Worm (Caenorhabditis elegans): Measurements from ENCODE around the gene Y56A3A.41.

Y56A3A.41 gene

DNA sequence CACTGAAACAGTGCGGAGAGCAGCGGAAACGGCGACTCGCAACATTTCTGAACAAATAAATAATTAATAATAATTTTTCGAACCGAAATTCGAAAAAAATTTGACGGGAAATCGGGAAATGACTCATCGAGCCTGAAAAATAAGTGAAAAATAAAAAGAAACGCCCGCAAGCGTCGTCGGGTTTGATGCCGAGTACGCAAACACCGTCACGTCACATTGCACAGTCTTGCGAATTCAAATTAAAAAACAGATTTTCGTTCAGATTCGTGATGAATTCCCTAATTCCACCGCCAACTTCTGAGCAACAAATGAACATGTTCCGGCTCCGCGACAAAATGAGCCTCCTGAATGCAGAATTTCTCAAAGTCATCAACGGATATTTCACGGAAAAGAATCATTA is 22.8 kb upstream of the Y56A3A.41 start, which contains the start of the genes ndab-1 and npp-16 (continued):
- TF ChIP-seq efl-3 (GFP tag; optimal IDR thresholded peaks at IDR 0.05): no peak
- TF ChIP-seq nhr-76 (tag; optimal IDR thresholded peaks at IDR 0.05): no peak
- TF ChIP-seq sox-4 (tag; optimal IDR thresholded peaks at IDR 0.05): peak; percentile 16
- TF ChIP-seq sptf-1 (tag; optimal IDR thresholded peaks at IDR 0.05): no peak
- TF ChIP-seq F16B12.6 (tag; optimal IDR thresholded peaks at IDR 0.05): peak; percentile 96
- peak; percentile 28 for TF ChIP-seq xbp-1 (tag; optimal IDR thresholded peaks at IDR 0.05)
- TF ChIP-seq mep-1 (tag; optimal IDR thresholded peaks at IDR 0.05): peak; percentile 24
- TF ChIP-seq ceh-82 (tag; optimal IDR thresholded peaks at IDR 0.05): peak in 2 of 3 experiments; percentile 17 to 38
- peak; percentile 75 for TF ChIP-seq unc-130 (tag; optimal IDR thresholded peaks at IDR 0.05)
- TF ChIP-seq lsy-2 (tag; optimal IDR thresholded peaks at IDR 0.05): peak; percentile 52
- peak; percentile 38 to 51 for TF ChIP-seq lin-35 (GFP tag; optimal IDR thresholded peaks at IDR 0.05)
- peak; percentile 38; the same call in 1 of the 2 replicates for TF ChIP-seq nhr-19 (GFP tag; conservative IDR thresholded peaks at IDR 0.05)
- TF ChIP-seq ceh-8 (GFP tag; optimal IDR thresholded peaks at IDR 0.05): peak; percentile 39
- no peak for TF ChIP-seq lin-14 (GFP tag; optimal IDR thresholded peaks at IDR 0.05)
- peak; percentile 35 for TF ChIP-seq nhr-20 (tag; optimal IDR thresholded peaks at IDR 0.05)
- TF ChIP-seq elt-2 (tag; optimal IDR thresholded peaks at IDR 0.05): no peak
- peak; percentile 17 for TF ChIP-seq unc-86 (tag; optimal IDR thresholded peaks at IDR 0.05)
- TF ChIP-seq swsn-7 (tag; optimal IDR thresholded peaks at IDR 0.05): peak; percentile 37
- 0 out of 2 replicates have a peak, but pooled peaks have one; percentile 13 for TF ChIP-seq isw-1 (GFP tag; IDR thresholded peaks at IDR 0.05)
- peak in 1 of 2 experiments; percentile 1 for TF ChIP-seq mdl-1 (tag; optimal IDR thresholded peaks at IDR 0.05)
- no peak for TF ChIP-seq zag-1 (tag; optimal IDR thresholded peaks at IDR 0.05)
- no peak for TF ChIP-seq C16A3.4 (tag; optimal IDR thresholded peaks at IDR 0.05)
- peak; percentile 33 for TF ChIP-seq tbx-2 (tag; optimal IDR thresholded peaks at IDR 0.05)
- TF ChIP-seq ets-5 (GFP tag; IDR thresholded peaks at IDR 0.05): no peak
- no peak for TF ChIP-seq tlp-1 (tag; optimal IDR thresholded peaks at IDR 0.05)

DNA sequence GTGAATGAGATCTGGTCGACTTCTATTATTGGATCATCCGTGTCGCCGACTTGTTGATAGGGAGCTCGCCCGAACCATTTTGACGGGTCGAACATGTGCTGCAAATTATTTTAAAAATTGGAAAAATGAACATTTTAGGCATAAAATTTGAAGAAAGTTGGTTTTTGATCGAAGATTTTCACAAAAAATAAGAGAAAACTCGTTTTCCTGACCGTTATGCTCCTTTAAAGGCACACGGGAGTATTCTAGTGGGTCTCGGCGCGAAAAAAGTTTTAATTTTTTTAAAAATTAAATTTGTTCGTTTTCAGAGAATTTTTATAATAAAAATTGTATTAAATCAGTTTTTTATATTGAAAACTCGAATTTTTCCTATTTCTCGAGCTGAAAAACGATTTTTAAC is 21.4 kb upstream of the Y56A3A.41 start, which contains the start of gene Y56A3A.16:
Y56A3A.16 (minus strand) TSS at position 101 of the 400 bp plus-strand sequence.
- TF ChIP-seq swsn-7 (tag; optimal IDR thresholded peaks at IDR 0.05): no peak
- no peak for TF ChIP-seq C16A3.4 (tag; optimal IDR thresholded peaks at IDR 0.05)
- TF ChIP-seq nhr-71 (tag; optimal IDR thresholded peaks at IDR 0.05): no peak
- TF ChIP-seq pag-3 (tag; optimal IDR thresholded peaks at IDR 0.05; ENCODE audit: borderline replicate concordance, insufficient read depth): no peak
- no peak for TF ChIP-seq pax-3 (tag; optimal IDR thresholded peaks at IDR 0.05)
- no peak for TF ChIP-seq hpl-2 (GFP tag; optimal IDR thresholded peaks at IDR 0.05)
- TF ChIP-seq lsy-2 (tag; optimal IDR thresholded peaks at IDR 0.05): no peak
- TF ChIP-seq F16B12.6 (tag; optimal IDR thresholded peaks at IDR 0.05): no peak
- no peak for TF ChIP-seq hlh-17 (GFP tag; optimal IDR thresholded peaks at IDR 0.05; ENCODE audit: borderline replicate concordance)
- no peak for TF ChIP-seq sptf-1 (tag; optimal IDR thresholded peaks at IDR 0.05)
- no peak for TF ChIP-seq efl-3 (GFP tag; optimal IDR thresholded peaks at IDR 0.05)
- no peak for TF ChIP-seq mab-9 (GFP tag; IDR thresholded peaks at IDR 0.05)
- TF ChIP-seq nhr-77 (tag; optimal IDR thresholded peaks at IDR 0.05): no peak
- TF ChIP-seq snu-23 (GFP tag; optimal IDR thresholded peaks at IDR 0.05): no peak
- TF ChIP-seq Y116A8C.19 (tag; optimal IDR thresholded peaks at IDR 0.05; ENCODE audit: borderline replicate concordance): no peak
- no peak for TF ChIP-seq nhr-84 (tag; optimal IDR thresholded peaks at IDR 0.05)
- TF ChIP-seq lin-14 (GFP tag; optimal IDR thresholded peaks at IDR 0.05): no peak
- TF ChIP-seq egl-27 (tag; optimal IDR thresholded peaks at IDR 0.05): no peak
- no peak for TF ChIP-seq nhr-12 (tag; optimal IDR thresholded peaks at IDR 0.05)
- no peak for TF ChIP-seq fkh-10 (GFP tag; optimal IDR thresholded peaks at IDR 0.05)

DNA sequence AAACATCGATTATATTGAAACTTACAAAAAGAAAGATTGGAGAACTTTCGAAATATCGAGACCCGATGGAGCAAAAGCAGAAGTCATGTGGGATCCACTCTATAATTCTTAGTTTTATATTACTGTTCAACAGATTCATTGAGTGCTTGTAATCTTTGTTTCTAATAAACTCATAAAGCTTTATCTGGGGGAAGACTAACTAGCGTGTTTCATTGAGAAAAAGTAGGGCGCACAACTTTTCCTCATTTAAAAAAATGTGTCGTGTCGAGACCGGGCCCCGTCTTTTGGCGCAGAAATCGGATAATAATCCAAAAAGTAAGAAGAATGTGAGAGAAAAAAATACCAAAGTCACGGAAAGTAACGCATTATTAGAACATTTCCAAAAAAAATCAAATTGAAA is 16.9 kb upstream of the Y56A3A.41 start, which contains the start of gene faah-4:
faah-4 (minus strand) TSS at position 101 of the 400 bp plus-strand sequence.
- TF ChIP-seq lir-3 (tag; optimal IDR thresholded peaks at IDR 0.05; ENCODE audit: poor library complexity) (no peak), nhr-19 (GFP tag; conservative IDR thresholded peaks at IDR 0.05) (no peak), mdl-1 (tag; optimal IDR thresholded peaks at IDR 0.05) (no peak), blmp-1 (tag; optimal IDR thresholded peaks at IDR 0.05) (no peak), lin-14 (GFP tag; optimal IDR thresholded peaks at IDR 0.05) (no peak), pax-3 (tag; optimal IDR thresholded peaks at IDR 0.05) (no peak), irx-1 (tag; optimal IDR thresholded peaks at IDR 0.05) (no peak), hpl-2 (GFP tag; optimal IDR thresholded peaks at IDR 0.05) (no peak), elt-2 (tag; optimal IDR thresholded peaks at IDR 0.05) (no peak), C04F5.9 (tag; optimal IDR thresholded peaks at IDR 0.05) (no peak), dpl-1 (GFP tag; optimal IDR thresholded peaks at IDR 0.05) (no peak), tlp-1 (tag; optimal IDR thresholded peaks at IDR 0.05) (no peak), skn-1 (tag; optimal IDR thresholded peaks at IDR 0.05) (no peak), fkh-10 (GFP tag; optimal IDR thresholded peaks at IDR 0.05) (no peak), zag-1 (tag; optimal IDR thresholded peaks at IDR 0.05) (no peak), unc-62 (GFP tag; optimal IDR thresholded peaks at IDR 0.05) (no peak), snu-23 (GFP tag; optimal IDR thresholded peaks at IDR 0.05) (no peak), rnt-1 (tag; optimal IDR thresholded peaks at IDR 0.05) (no peak), vab-15 (tag; optimal IDR thresholded peaks at IDR 0.05) (no peak)
